Worm (Caenorhabditis elegans) whole organism, L4/young adult: ENCODE results near the gene otub-1.

Source experiments
- W03F9.2 ChIP-seq: fragments of 150-350 bp; optimal IDR thresholded peaks from 2 replicates; lab custom pipeline; 2014; ENCODE audit warnings: missing biosample characterization, missing genetic modification characterization
- dao-5 ChIP-seq: sonication (generic microtip); optimal IDR thresholded peaks from 2 replicates; lab custom pipeline; 2016; ENCODE audit warnings: missing genotype, missing genetic modification characterization, moderate library complexity, missing compliant biosample characterization
- him-1 ChIP-seq: sonication (generic microtip); optimal IDR thresholded peaks from 2 replicates; lab custom pipeline; 2016; ENCODE audit warnings: missing genotype, missing genetic modification reagents, missing genetic modification characterization, missing compliant biosample characterization

The otub-1 gene

ce11 chrV:15056346-15056839 is 9.7 kb upstream of the otub-1 start:
- TF ChIP-seq W03F9.2 (tag; lab: Kevin White, UChicago) (no peak), him-1 (tag; lab: Kevin White, UChicago) (no peak), dao-5 (tag; lab: Kevin White, UChicago) (no peak)

- TF ChIP-seq W03F9.2 (tag; lab: Kevin White, UChicago), result no peak
- no peak for TF ChIP-seq him-1 (tag; lab: Kevin White, UChicago)
- TF ChIP-seq dao-5 (tag; lab: Kevin White, UChicago), result no peak
Measured at ce11 chrV:15057724-15058123, 8.4 kb upstream of the otub-1 start.

- TF ChIP-seq him-1 (tag; lab: Kevin White, UChicago), result no peak
Measured at ce11 chrV:15058423-15058822, 7.7 kb upstream of the otub-1 start.

ce11 chrV:15058965-15059364 is 7.1 kb upstream of the otub-1 start:
- TF ChIP-seq him-1 (tag; lab: Kevin White, UChicago), result no peak

DNA sequence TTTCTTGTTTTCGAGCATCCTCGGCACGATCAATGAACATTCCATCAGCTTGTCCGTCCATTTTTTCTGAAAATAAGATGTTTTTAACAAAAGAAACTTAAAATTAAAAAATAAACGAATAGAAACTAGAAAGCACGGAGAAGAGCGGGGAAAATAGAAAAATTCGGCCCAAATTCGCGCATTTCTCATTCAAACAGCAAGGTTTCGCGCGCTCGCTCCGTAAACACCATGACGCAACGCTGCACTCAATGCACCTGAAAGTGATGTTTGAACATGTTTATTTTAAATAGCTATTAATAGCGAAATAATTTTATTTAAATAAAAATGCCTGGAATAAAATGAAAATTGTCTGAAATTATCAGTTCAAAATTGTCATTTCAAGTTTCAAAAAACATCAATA is 6.6 kb upstream of the otub-1 start, which contains the start of the genes mcm-3 and C25D7.15:
Gene mcm-3, minus strand, starts transcription at position 66 of the 400 bp plus-strand sequence.
Gene C25D7.15, plus strand, starts transcription at position 275 of the 400 bp plus-strand sequence.
- TF ChIP-seq W03F9.2 (tag; lab: Kevin White, UChicago), result peak; percentile 32
- TF ChIP-seq him-1 (tag; lab: Kevin White, UChicago), result no peak

DNA sequence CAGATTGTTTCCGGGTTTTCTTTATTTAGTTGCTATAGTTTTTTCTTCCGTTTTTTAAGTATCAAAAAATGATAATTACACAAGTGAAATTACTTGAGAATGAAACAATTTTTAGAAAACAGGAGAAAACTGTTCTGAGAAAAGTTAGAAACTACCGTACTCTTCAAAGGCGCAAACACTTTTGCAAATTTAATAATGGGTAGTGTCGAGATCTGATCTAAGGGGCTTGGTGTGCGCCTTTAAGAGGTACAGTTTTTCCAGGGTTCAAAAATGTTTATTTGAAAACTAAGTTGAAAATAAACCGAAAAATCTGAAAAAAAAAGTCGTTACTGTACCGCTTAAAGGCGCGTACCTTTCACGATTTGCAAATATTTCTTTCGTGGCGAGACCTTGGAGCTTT is 5.5 kb upstream of the otub-1 start:
- no peak for TF ChIP-seq him-1 (tag; lab: Kevin White, UChicago)
- no peak for TF ChIP-seq W03F9.2 (tag; lab: Kevin White, UChicago)
- no peak for TF ChIP-seq dao-5 (tag; lab: Kevin White, UChicago)

- TF ChIP-seq W03F9.2 (tag; lab: Kevin White, UChicago) (no peak), him-1 (tag; lab: Kevin White, UChicago) (no peak), dao-5 (tag; lab: Kevin White, UChicago) (no peak)
Measured at ce11 chrV:15063987-15064386, 2.1 kb upstream of the otub-1 start, which contains the start of gene rap-2. Gene rap-2 (minus strand): TSS chrV:15064087.

ce11 chrV:15065068-15065744 is 892 bp upstream of the otub-1 start, which contains the start of gene C25D7.9:
Gene C25D7.9 (plus strand): TSS chrV:15065135.
- TF ChIP-seq W03F9.2 (tag; lab: Kevin White, UChicago), result no peak
- TF ChIP-seq him-1 (tag; lab: Kevin White, UChicago), result no peak
- TF ChIP-seq dao-5 (tag; lab: Kevin White, UChicago), result no peak

DNA sequence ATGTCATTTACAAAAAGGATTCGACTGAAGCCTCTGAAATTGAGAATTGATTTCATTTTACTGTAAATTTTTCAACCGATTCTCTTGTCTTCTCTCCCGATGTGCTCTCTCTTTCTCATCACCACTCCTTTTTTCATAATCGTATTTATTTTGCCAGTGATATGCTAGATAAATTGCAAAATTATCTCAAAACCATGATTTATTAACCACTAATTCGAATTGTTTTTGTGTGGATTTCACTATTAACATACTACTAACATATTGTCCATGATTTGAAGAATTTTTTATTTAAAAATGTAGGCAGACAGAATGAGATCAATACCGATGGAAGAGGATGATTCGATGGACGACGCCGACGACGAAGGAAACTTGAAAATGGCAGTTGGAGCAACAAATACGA is 1.1 kb downstream of the otub-1 start, which contains the start of gene C25D7.10:
Gene C25D7.10, plus strand, starts transcription at position 301 of the 400 bp plus-strand sequence.
- no peak for TF ChIP-seq him-1 (tag; lab: Kevin White, UChicago)
- no peak for TF ChIP-seq W03F9.2 (tag; lab: Kevin White, UChicago)
- TF ChIP-seq dao-5 (tag; lab: Kevin White, UChicago), result no peak

ce11 chrV:15068378-15068777 is 2.3 kb downstream of the otub-1 start, which contains the start of gene dnj-3:
Gene dnj-3 (plus strand): TSS chrV:15068678.
- TF ChIP-seq W03F9.2 (tag; lab: Kevin White, UChicago), result no peak
- TF ChIP-seq him-1 (tag; lab: Kevin White, UChicago), result no peak
- TF ChIP-seq dao-5 (tag; lab: Kevin White, UChicago), result no peak

DNA sequence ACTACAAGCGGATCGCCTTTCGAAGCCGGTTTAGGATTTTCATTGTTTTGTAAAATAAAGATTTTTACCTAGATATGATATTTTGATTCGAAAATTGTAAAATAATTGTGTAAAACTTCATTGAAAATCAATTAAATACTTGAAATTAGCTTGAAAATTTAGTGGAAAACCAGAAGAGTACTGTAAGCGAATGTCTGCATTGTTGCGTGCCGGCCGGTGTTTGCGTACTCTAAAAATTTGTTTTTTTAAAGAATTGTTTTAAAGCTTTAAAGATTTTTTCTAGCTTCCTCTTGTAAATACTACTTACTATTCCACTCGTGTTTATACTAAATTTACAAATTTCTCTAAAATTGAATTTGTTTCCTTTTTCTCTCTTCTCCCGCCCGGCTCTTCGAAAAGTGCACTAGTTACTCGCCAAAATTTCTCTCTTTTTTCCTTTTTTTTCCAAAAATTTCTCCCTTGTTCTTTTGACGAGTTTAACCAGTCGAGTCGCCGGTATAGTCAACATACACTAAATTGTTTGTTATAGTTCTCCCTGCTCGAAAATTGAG is 3.4 kb downstream of the otub-1 start:
- TF ChIP-seq him-1 (tag; lab: Kevin White, UChicago), result no peak

DNA sequence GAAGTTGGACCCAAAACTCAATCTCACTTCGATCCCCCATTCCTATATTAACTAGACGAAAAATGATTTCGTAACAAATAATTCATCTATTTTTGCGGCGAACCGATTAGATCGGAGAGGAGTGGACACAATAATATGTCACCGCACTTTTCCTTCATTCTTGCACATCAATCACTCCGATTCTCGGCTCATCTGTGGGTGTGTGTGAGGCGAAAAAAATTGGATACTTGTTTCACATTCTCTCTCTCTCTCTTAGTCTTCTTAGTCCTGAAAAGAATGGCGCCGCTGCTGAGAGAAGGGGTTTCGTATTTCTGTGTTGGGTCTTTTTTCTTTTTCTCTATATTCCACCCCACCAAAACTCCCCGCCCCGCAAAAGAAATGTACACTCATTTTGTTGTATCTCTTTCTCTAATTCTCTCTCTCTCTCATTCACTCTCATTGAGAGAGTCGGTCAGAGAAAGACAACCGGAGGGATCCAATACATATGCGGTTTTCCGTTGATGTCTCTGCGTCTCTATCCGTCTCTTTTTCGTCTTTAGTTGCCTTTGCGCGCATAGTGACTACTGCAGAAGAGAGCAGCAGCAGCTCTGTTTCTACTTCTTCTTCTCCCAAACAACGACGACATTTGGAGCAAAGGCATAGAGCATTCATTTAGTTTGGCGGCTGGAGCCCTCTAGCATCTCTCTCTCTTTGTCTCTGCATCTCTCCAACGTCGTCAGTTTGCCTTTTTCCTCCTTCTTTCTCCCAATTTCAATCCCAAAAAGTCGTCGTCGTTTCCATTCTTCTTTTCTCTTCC is 5.1 kb downstream of the otub-1 start, which contains the start of gene unc-76:
Gene unc-76, plus strand, starts transcription at position 746 of the 796 bp plus-strand sequence.
- TF ChIP-seq W03F9.2 (tag; lab: Kevin White, UChicago) (no peak), dao-5 (tag; lab: Kevin White, UChicago) (no peak), him-1 (tag; lab: Kevin White, UChicago) (peak; percentile 68)

- TF ChIP-seq W03F9.2 (tag; lab: Kevin White, UChicago) (no peak), dao-5 (tag; lab: Kevin White, UChicago) (no peak), him-1 (tag; lab: Kevin White, UChicago) (no peak)
Measured at ce11 chrV:15072738-15073137, 6.6 kb downstream of the otub-1 start.
